Worm (Caenorhabditis elegans) whole organism, L1 larva: ENCODE results near the gene F11C7.6.

Source experiments
- alr-1 ChIP-seq: fragments of 200-800 bp; sonication (Bioruptor generic); optimal IDR thresholded peaks from 2 replicates; lab custom pipeline; 2018; ENCODE audit warnings: borderline replicate concordance, mild to moderate bottlenecking, missing genetic modification characterization, missing compliant biosample characterization
- ama-1 ChIP-seq: fragments of 150-350 bp; optimal IDR thresholded peaks from 2 replicates; lab custom pipeline; 2014
- blmp-1 ChIP-seq: fragments of 150-350 bp; optimal IDR thresholded peaks from 2 replicates; lab custom pipeline; 2014; ENCODE audit warnings: missing biosample characterization, missing genetic modification characterization
- ceh-8 ChIP-seq: fragments of 200-800 bp; sonication (Bioruptor generic); optimal IDR thresholded peaks from 2 replicates; lab custom pipeline; 2018; ENCODE audit warnings: mild to moderate bottlenecking, missing genetic modification characterization, moderate library complexity, missing compliant biosample characterization
- ceh-88 ChIP-seq: fragments of 200-800 bp; sonication (Bioruptor generic); IDR thresholded peaks from 2 replicates; pipeline ENCODE4 v1.3.6; 2022; ENCODE audit warnings: missing genetic modification characterization, missing compliant biosample characterization
- ceh-90 ChIP-seq: sonication (generic microtip); optimal IDR thresholded peaks from 2 replicates; lab custom pipeline; 2016; ENCODE audit warnings: missing genetic modification characterization, missing compliant biosample characterization
- ces-1 ChIP-seq: fragments of 150-350 bp; optimal IDR thresholded peaks from 2 replicates; lab custom pipeline; 2014; ENCODE audit warnings: missing biosample characterization, missing genetic modification reagents, missing genetic modification characterization
- dpl-1 ChIP-seq, 3 experiments: fragments of 150-350 bp in 2 of 3; sonication (generic microtip) in 1 of 3; optimal IDR thresholded peaks; 2 replicates each; lab custom pipeline; 2014 to 2017; ENCODE audit warnings: missing biosample characterization in 3 of 3, missing genetic modification characterization in 3 of 3, missing genetic modification reagents in 3 of 3
- dsc-1 ChIP-seq: sonication (generic microtip); optimal IDR thresholded peaks from 2 replicates; lab custom pipeline; 2016; ENCODE audit warnings: mild to moderate bottlenecking, missing genetic modification characterization, missing compliant biosample characterization
- efl-1 ChIP-seq, 4 experiments: fragments of 150-350 bp; optimal IDR thresholded peaks in 3 of 4; peaks in 1 of 4; 1 replicate in 1 of 4; 2 replicates in 3 of 4; lab custom pipeline; 2014; ENCODE audit warnings: missing biosample characterization in 2 of 4, missing genetic modification characterization in 2 of 4, missing genetic modification reagents in 2 of 4
- efl-3 ChIP-seq: fragments of 200-800 bp; sonication (Bioruptor generic); optimal IDR thresholded peaks from 2 replicates; lab custom pipeline; 2018; ENCODE audit warnings: mild to moderate bottlenecking, missing genetic modification characterization, missing compliant biosample characterization
- egl-27 ChIP-seq, 2 experiments: fragments of 150-350 bp in 1 of 2; sonication (generic microtip); optimal IDR thresholded peaks; 3 replicates each; lab custom pipeline; 2017 to 2018; ENCODE audit warnings: missing biosample characterization in 2 of 2, missing genetic modification characterization in 2 of 2, missing genetic modification reagents in 2 of 2
- fkh-10 ChIP-seq: sonication (generic microtip); optimal IDR thresholded peaks from 2 replicates; lab custom pipeline; 2017; ENCODE audit warnings: missing biosample characterization, missing genetic modification reagents, missing genetic modification characterization
- fkh-8 ChIP-seq: sonication (generic microtip); optimal IDR thresholded peaks from 2 replicates; lab custom pipeline; 2016; ENCODE audit warnings: mild to moderate bottlenecking, missing genetic modification characterization, missing compliant biosample characterization
- fos-1 ChIP-seq: fragments of 150-350 bp; optimal IDR thresholded peaks from 2 replicates; lab custom pipeline; 2014; ENCODE audit warnings: missing biosample characterization, missing genetic modification characterization
- hlh-17 ChIP-seq: fragments of 200-800 bp; sonication (Bioruptor generic); optimal IDR thresholded peaks from 2 replicates; lab custom pipeline; 2018; ENCODE audit warnings: missing genetic modification characterization, mild to moderate bottlenecking, missing compliant biosample characterization, moderate library complexity, borderline replicate concordance
- hlh-4 ChIP-seq: sonication (generic microtip); optimal IDR thresholded peaks from 2 replicates; lab custom pipeline; 2016; ENCODE audit warnings: mild to moderate bottlenecking, missing genetic modification characterization, missing compliant biosample characterization
- irx-1 ChIP-seq: sonication (generic microtip); optimal IDR thresholded peaks from 2 replicates; lab custom pipeline; 2016; ENCODE audit warnings: missing genetic modification characterization, missing compliant biosample characterization
- lin-13 ChIP-seq: fragments of 150-350 bp; optimal IDR thresholded peaks from 2 replicates; lab custom pipeline; 2014; ENCODE audit warnings: missing biosample characterization, missing genetic modification reagents, missing genetic modification characterization
- lin-14 ChIP-seq: fragments of 200-800 bp; sonication (Bioruptor generic); optimal IDR thresholded peaks from 2 replicates; lab custom pipeline; 2018; ENCODE audit warnings: mild to moderate bottlenecking, missing genetic modification characterization, moderate library complexity, missing compliant biosample characterization
- mef-2 ChIP-seq: fragments of 150-350 bp; optimal IDR thresholded peaks from 2 replicates; lab custom pipeline; 2014; ENCODE audit warnings: missing biosample characterization, missing genetic modification characterization
- mep-1 ChIP-seq: fragments of 150-350 bp; optimal IDR thresholded peaks from 2 replicates; lab custom pipeline; 2014; ENCODE audit warnings: missing biosample characterization, missing genetic modification characterization
- nhr-11 ChIP-seq: fragments of 150-350 bp; optimal IDR thresholded peaks from 2 replicates; lab custom pipeline; 2014; ENCODE audit warnings: missing biosample characterization, missing genetic modification characterization
- nhr-19 ChIP-seq: fragments of 200-800 bp; sonication (Bioruptor generic); conservative IDR thresholded peaks from 2 replicates; pipeline ENCODE4 v1.3.6; 2022; ENCODE audit warnings: missing genetic modification characterization, missing compliant biosample characterization
- nhr-20 ChIP-seq: sonication (generic microtip); optimal IDR thresholded peaks from 2 replicates; lab custom pipeline; 2016; ENCODE audit warnings: mild to moderate bottlenecking, missing genetic modification characterization, missing compliant biosample characterization
- nhr-237 ChIP-seq: fragments of 150-350 bp; optimal IDR thresholded peaks from 2 replicates; lab custom pipeline; 2014; ENCODE audit warnings: missing biosample characterization, missing genetic modification characterization
- nhr-47 ChIP-seq: sonication (generic microtip); optimal IDR thresholded peaks from 2 replicates; lab custom pipeline; 2016; ENCODE audit warnings: mild to moderate bottlenecking, missing genetic modification characterization, moderate library complexity, missing compliant biosample characterization
- nhr-71 ChIP-seq: sonication (generic microtip); optimal IDR thresholded peaks from 2 replicates; lab custom pipeline; 2016; ENCODE audit warnings: mild to moderate bottlenecking, missing genetic modification characterization, moderate library complexity, missing compliant biosample characterization
- nhr-84 ChIP-seq: sonication (generic microtip); optimal IDR thresholded peaks from 2 replicates; lab custom pipeline; 2017; ENCODE audit warnings: missing biosample characterization, missing genetic modification characterization
- nhr-90 ChIP-seq: sonication (generic microtip); optimal IDR thresholded peaks from 2 replicates; lab custom pipeline; 2016; ENCODE audit warnings: mild to moderate bottlenecking, missing genetic modification characterization, missing compliant biosample characterization; ENCODE audit not compliant: poor library complexity
- pag-3 ChIP-seq: sonication (generic microtip); optimal IDR thresholded peaks from 2 replicates; lab custom pipeline; 2017; ENCODE audit warnings: missing genetic modification characterization, mild to moderate bottlenecking, missing compliant biosample characterization, antibody characterized with exemption, borderline replicate concordance; ENCODE audit not compliant: insufficient read depth
- pax-3 ChIP-seq: fragments of 200-800 bp; sonication (Bioruptor generic); optimal IDR thresholded peaks from 2 replicates; lab custom pipeline; 2018; ENCODE audit warnings: mild to moderate bottlenecking, missing genetic modification characterization, moderate library complexity, missing compliant biosample characterization
- pqm-1 ChIP-seq: sonication (generic microtip); optimal IDR thresholded peaks from 3 replicates; lab custom pipeline; 2017; ENCODE audit warnings: missing biosample characterization, missing genetic modification characterization
- skn-1 ChIP-seq: fragments of 150-350 bp; optimal IDR thresholded peaks from 2 replicates; lab custom pipeline; 2014; ENCODE audit warnings: missing biosample characterization, missing genetic modification characterization
- snpc-4 ChIP-seq: fragments of 150-350 bp; optimal IDR thresholded peaks from 2 replicates; lab custom pipeline; 2014; ENCODE audit warnings: missing biosample characterization, missing genetic modification characterization
- sox-4 ChIP-seq: sonication (generic microtip); optimal IDR thresholded peaks from 2 replicates; lab custom pipeline; 2016; ENCODE audit warnings: missing genetic modification characterization, missing compliant biosample characterization
- sptf-1 ChIP-seq: fragments of 150-350 bp; optimal IDR thresholded peaks from 2 replicates; lab custom pipeline; 2014; ENCODE audit warnings: missing biosample characterization, missing genetic modification characterization
- swsn-7 ChIP-seq: sonication (generic microtip); optimal IDR thresholded peaks from 2 replicates; lab custom pipeline; 2016; ENCODE audit warnings: missing genetic modification characterization, missing compliant biosample characterization
- tlp-1 ChIP-seq: fragments of 150-350 bp; optimal IDR thresholded peaks from 2 replicates; lab custom pipeline; 2014; ENCODE audit warnings: missing biosample characterization, missing genetic modification characterization
- unc-130 ChIP-seq: fragments of 150-350 bp; optimal IDR thresholded peaks from 2 replicates; lab custom pipeline; 2017; ENCODE audit warnings: missing biosample characterization, missing genetic modification characterization, inconsistent platforms
- unc-30 ChIP-seq: sonication (generic microtip); optimal IDR thresholded peaks from 2 replicates; lab custom pipeline; 2017; ENCODE audit warnings: missing biosample characterization, missing genetic modification characterization
- unc-98 ChIP-seq: fragments of 200-800 bp; sonication (Bioruptor generic); IDR thresholded peaks from 2 replicates; pipeline ENCODE4 v1.3.6; 2022; ENCODE audit warnings: missing genetic modification characterization, missing compliant biosample characterization
- zip-4 ChIP-seq: fragments of 200-800 bp; sonication (Bioruptor generic); optimal IDR thresholded peaks from 2 replicates; lab custom pipeline; 2018; ENCODE audit warnings: mild to moderate bottlenecking, missing genetic modification characterization, moderate library complexity, missing compliant biosample characterization
- ztf-4 ChIP-seq: fragments of 150-350 bp; optimal IDR thresholded peaks from 2 replicates; lab custom pipeline; 2014; ENCODE audit warnings: missing biosample characterization, missing genetic modification characterization

Gene F11C7.6

ce11 chrX:17401264-17401663, at the start of gene F11C7.6:
TSS of gene F11C7.6 (plus strand) at chrX:17401564.
- TF ChIP-seq swsn-7 (tag; lab: Kevin White, UChicago), result no peak
- no peak for TF ChIP-seq nhr-11 (tag; lab: Kevin White, UChicago)
- no peak for TF ChIP-seq lin-13 (GFP tag; lab: Kevin White, UChicago)

DNA sequence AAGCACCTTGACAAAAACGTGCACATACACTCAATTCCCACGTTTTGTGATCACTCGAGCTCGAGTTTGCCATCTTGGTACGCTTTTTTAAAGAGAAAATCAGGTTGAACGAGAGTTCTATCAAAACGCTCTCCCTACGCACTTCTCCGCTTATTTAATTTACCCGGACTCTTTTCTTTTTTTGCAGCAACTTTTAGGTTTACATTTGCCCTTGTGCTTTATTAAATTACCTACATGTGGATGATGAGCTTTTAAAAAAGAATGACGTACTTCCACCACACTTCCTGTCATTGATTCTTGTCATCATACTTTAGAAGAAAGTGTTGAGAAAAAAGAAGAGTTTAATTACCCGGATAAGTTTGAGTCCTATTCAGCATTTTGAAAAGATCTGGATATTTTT, 49.3 kb upstream of the F11C7.6 start:
- TF ChIP-seq ces-1 (GFP tag; lab: Kevin White, UChicago) (peak; percentile 13), swsn-7 (tag; lab: Kevin White, UChicago) (no peak), fkh-10 (peak; percentile 94), lin-14 (GFP tag; lab: Kevin White, UChicago) (peak; percentile 50), unc-30 (tag; lab: Kevin White, UChicago) (no peak)
- TF ChIP-seq, all 84 proteins: peak for 3

DNA sequence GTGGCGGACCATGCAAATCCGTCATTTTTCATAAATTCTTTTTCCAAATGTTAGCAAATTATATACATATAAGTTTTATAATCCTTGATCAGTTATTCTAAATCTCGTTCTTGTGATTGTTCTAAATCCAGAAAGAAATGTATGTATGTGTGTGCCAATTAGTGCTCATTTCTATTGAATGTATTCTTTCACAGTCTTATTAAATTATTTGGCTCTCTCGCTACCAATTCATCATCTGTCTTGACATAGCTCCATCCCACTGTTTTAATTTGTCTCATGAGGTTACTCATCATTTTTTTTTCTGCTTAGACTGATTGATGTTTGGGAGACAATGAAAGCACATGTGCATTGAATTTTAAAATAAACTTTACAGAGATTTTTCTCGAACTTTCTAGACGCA, 45.9 kb upstream of the F11C7.6 start:
- TF ChIP-seq lin-14 (GFP tag; lab: Kevin White, UChicago) (peak; percentile 13), dsc-1 (tag; lab: Kevin White, UChicago) (peak; percentile 86), ceh-88 (GFP tag; lab: Robert Waterston, UW) (no peak)
- TF ChIP-seq, all 84 proteins: peak for 2

DNA sequence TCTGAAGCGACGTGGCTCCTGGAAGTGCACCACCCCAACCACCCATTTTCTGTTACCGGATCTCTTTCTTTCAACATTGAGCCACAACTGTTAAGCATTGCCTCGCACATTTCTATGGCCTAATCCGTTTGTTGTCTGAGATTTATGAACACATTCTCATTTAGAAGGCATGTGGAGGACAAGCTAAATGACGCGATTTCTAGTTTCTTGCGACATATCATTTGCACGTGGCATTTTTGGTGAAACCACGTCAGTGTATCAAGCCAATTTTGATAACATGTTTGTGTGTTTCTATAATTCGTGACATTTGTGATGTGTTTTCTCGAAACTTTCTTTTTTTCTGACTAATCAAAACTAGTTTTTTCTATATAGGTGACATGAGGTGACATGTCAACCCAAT, 44.6 kb upstream of the F11C7.6 start:
- TF ChIP-seq unc-98 (GFP tag; lab: Robert Waterston, UW) (no peak), hlh-17 (GFP tag; lab: Kevin White, UChicago) (no peak), dpl-1 (GFP tag; optimal IDR thresholded peaks at IDR 0.05; lab: Kevin White, UChicago) (no peak), nhr-47 (tag; lab: Kevin White, UChicago) (peak; percentile 26), ceh-88 (GFP tag; lab: Robert Waterston, UW) (no peak), mep-1 (tag; lab: Kevin White, UChicago) (no peak), nhr-20 (tag; lab: Kevin White, UChicago) (no peak), ceh-8 (no peak), unc-30 (tag; lab: Kevin White, UChicago) (no peak), blmp-1 (no peak), ceh-90 (tag; lab: Kevin White, UChicago) (no peak), fkh-8 (tag; lab: Kevin White, UChicago) (peak; percentile 64), ces-1 (GFP tag; lab: Kevin White, UChicago) (no peak), hlh-4 (no peak), unc-130 (no peak), pax-3 (peak; percentile 54), nhr-237 (no peak), pag-3 (tag; lab: Kevin White, UChicago) (no peak), nhr-71 (peak; percentile 45), tlp-1 (tag; lab: Kevin White, UChicago) (no peak), fkh-10 (no peak), snpc-4 (tag; lab: Kevin White, UChicago) (no peak), fos-1 (tag; lab: Kevin White, UChicago) (no peak), skn-1 (tag; lab: Kevin White, UChicago) (no peak), ama-1 (no peak), sptf-1 (tag; lab: Kevin White, UChicago) (no peak), dsc-1 (tag; lab: Kevin White, UChicago) (peak; percentile 65), nhr-90 (no peak), ztf-4 (tag; lab: Kevin White, UChicago) (no peak), mef-2 (no peak), zip-4 (GFP tag; lab: Kevin White, UChicago) (no peak), pqm-1 (tag; lab: Kevin White, UChicago) (no peak), nhr-19 (no peak), nhr-84 (no peak), irx-1 (no peak), efl-1 (optimal IDR thresholded peaks at IDR 0.05; lab: Kevin White, UChicago) (no peak), efl-1 (GFP tag; optimal IDR thresholded peaks at IDR 0.05 in 1 of 2; lab: Kevin White, UChicago) (peak in 1 of 2 experiments; percentile 68), alr-1 (tag; lab: Kevin White, UChicago) (no peak), egl-27 (tag; optimal IDR thresholded peaks at IDR 0.05; lab: Kevin White, UChicago) (no peak), efl-3 (GFP tag; lab: Kevin White, UChicago) (no peak), sox-4 (peak; percentile 49)
